Worm (Caenorhabditis elegans): ENCODE results near the gene F54C9.9.

F54C9.9 gene

ce11 chrII:8561227-8561626 is 16.6 kb upstream of the F54C9.9 start, which contains the start of gene iff-2 (continued):
- TF ChIP-seq sem-4 (tag; optimal IDR thresholded peaks at IDR 0.05) (peak; percentile 99), aly-2 (tag; optimal IDR thresholded peaks at IDR 0.05) (no peak), crh-2 (tag; optimal IDR thresholded peaks at IDR 0.05) (peak; percentile 100), mdl-1 (tag; optimal IDR thresholded peaks at IDR 0.05) (peak; percentile 93 to 99), fos-1 (tag; optimal IDR thresholded peaks at IDR 0.05) (peak; percentile 99), gmeb-1 (tag; optimal IDR thresholded peaks at IDR 0.05) (peak; percentile 98), ZK546.5 (tag; optimal IDR thresholded peaks at IDR 0.05) (peak; percentile 93), nhr-25 (tag; optimal IDR thresholded peaks at IDR 0.05) (peak; percentile 99), nhr-21 (tag; optimal IDR thresholded peaks at IDR 0.05) (peak; percentile 99), egl-27 (tag; optimal IDR thresholded peaks at IDR 0.05) (peak; percentile 98), F13H6.1 (tag; optimal IDR thresholded peaks at IDR 0.05) (peak; percentile 99), lin-39 (tag; optimal IDR thresholded peaks at IDR 0.05) (no peak), Y55F3AM.14 (GFP tag; optimal IDR thresholded peaks at IDR 0.05) (peak; percentile 96), ztf-11 (tag; optimal IDR thresholded peaks at IDR 0.05) (peak; percentile 37)

ce11 chrII:8562002-8562401 is 15.8 kb upstream of the F54C9.9 start, which contains the start of gene F54C9.14:
Gene F54C9.14 (plus strand): TSS chrII:8562302.
- TF ChIP-seq ceh-82 (tag; optimal IDR thresholded peaks at IDR 0.05) (no peak), F13H6.1 (tag; optimal IDR thresholded peaks at IDR 0.05) (no peak)

ce11 chrII:8566039-8566438 is 11.8 kb upstream of the F54C9.9 start, which contains the start of gene stc-1:
Gene stc-1 (minus strand): TSS chrII:8566139.
- TF ChIP-seq C34F6.9 (tag; optimal IDR thresholded peaks at IDR 0.05) (peak; percentile 36), gmeb-1 (tag; optimal IDR thresholded peaks at IDR 0.05) (peak; percentile 84), nhr-129 (tag; optimal IDR thresholded peaks at IDR 0.05) (peak; percentile 23), zag-1 (tag; optimal IDR thresholded peaks at IDR 0.05) (no peak), nhr-11 (tag; optimal IDR thresholded peaks at IDR 0.05) (no peak), crh-2 (tag; optimal IDR thresholded peaks at IDR 0.05) (peak; percentile 43), sma-3 (GFP tag; optimal IDR thresholded peaks at IDR 0.05) (peak; percentile 13), unc-55 (GFP tag; optimal IDR thresholded peaks at IDR 0.05) (peak; percentile 41), lsy-2 (tag; optimal IDR thresholded peaks at IDR 0.05) (peak in 1 of 2 experiments; percentile 58)

ce11 chrII:8566806-8567266 is 11.0 kb upstream of the F54C9.9 start, which contains the start of gene F54C9.3:
Gene F54C9.3 (minus strand): TSS chrII:8566856.
- no peak for TF ChIP-seq ZK546.5 (tag; optimal IDR thresholded peaks at IDR 0.05)
- TF ChIP-seq nhr-23 (tag; optimal IDR thresholded peaks at IDR 0.05): no peak
- peak; percentile 54 for TF ChIP-seq crh-2 (tag; optimal IDR thresholded peaks at IDR 0.05)
- TF ChIP-seq nhr-11 (tag; optimal IDR thresholded peaks at IDR 0.05): no peak
- peak; percentile 98 for TF ChIP-seq fos-1 (tag; optimal IDR thresholded peaks at IDR 0.05)
- peak; percentile 13 for TF ChIP-seq sma-9 (GFP tag; optimal IDR thresholded peaks at IDR 0.05)
- no peak for TF ChIP-seq sma-9 (tag; optimal IDR thresholded peaks at IDR 0.05)
- peak in 1 of 2 experiments; percentile 11 for TF ChIP-seq lsy-2 (tag; optimal IDR thresholded peaks at IDR 0.05)
- TF ChIP-seq F13H6.1 (tag; optimal IDR thresholded peaks at IDR 0.05): peak; percentile 46
- peak; percentile 41 for TF ChIP-seq gmeb-1 (tag; optimal IDR thresholded peaks at IDR 0.05)
- no peak for TF ChIP-seq elt-3 (tag; optimal IDR thresholded peaks at IDR 0.05)
- no peak for TF ChIP-seq mdl-1 (tag; optimal IDR thresholded peaks at IDR 0.05)
- TF ChIP-seq nhr-77 (tag; optimal IDR thresholded peaks at IDR 0.05): no peak

- TF ChIP-seq unc-62 (GFP tag; optimal IDR thresholded peaks at IDR 0.05) (no peak), nhr-11 (tag; optimal IDR thresholded peaks at IDR 0.05) (no peak), nhr-25 (tag; optimal IDR thresholded peaks at IDR 0.05) (no peak), lin-13 (GFP tag; optimal IDR thresholded peaks at IDR 0.05) (no peak), ztf-1 (GFP tag; conservative IDR thresholded peaks at IDR 0.05) (no peak), nhr-21 (tag; optimal IDR thresholded peaks at IDR 0.05) (no peak), unc-39 (tag; optimal IDR thresholded peaks at IDR 0.05) (no peak), mab-5 (tag; optimal IDR thresholded peaks at IDR 0.05) (no peak), aly-2 (tag; optimal IDR thresholded peaks at IDR 0.05) (no peak), C34F6.9 (tag; optimal IDR thresholded peaks at IDR 0.05) (no peak), crh-2 (tag; optimal IDR thresholded peaks at IDR 0.05) (no peak), ceh-82 (tag; optimal IDR thresholded peaks at IDR 0.05) (no peak), lsy-2 (tag; optimal IDR thresholded peaks at IDR 0.05) (no peak)
Observed at ce11 chrII:8568234-8568969, 9.4 kb upstream of the F54C9.9 start.
